Worm (Caenorhabditis elegans): Measurements from ENCODE around the gene drd-1.

DNA sequence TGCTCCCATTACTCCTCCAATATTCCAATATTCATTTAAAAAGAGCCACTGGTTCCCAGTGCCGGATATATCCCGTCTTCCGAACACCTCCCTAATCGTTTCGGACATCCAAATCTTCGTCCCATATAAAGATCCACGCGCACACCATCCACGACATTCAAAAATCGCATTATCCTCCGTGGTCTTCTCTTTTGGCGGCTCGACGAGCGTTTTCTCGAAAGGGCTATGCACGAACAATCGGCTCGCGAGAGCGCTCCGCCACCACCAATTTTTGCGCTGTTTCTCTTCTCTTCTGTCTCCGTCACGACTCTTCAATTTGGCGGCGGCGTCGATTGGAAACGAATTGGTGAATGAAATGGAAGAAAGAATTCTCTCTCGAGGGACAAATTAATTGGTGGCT, 34.6 kb upstream of the drd-1 start:
- TF ChIP-seq nhr-237 (tag; optimal IDR thresholded peaks at IDR 0.05) (no peak), lin-39 (tag; optimal IDR thresholded peaks at IDR 0.05) (peak; percentile 7), egl-27 (tag; optimal IDR thresholded peaks at IDR 0.05) (no peak), nhr-28 (tag; optimal IDR thresholded peaks at IDR 0.05) (no peak), nhr-76 (tag; optimal IDR thresholded peaks at IDR 0.05) (no peak), elt-2 (tag; optimal IDR thresholded peaks at IDR 0.05) (no peak), aly-2 (tag; optimal IDR thresholded peaks at IDR 0.05) (no peak), nfya-1 (tag; optimal IDR thresholded peaks at IDR 0.05; ENCODE audit: insufficient read depth) (peak; percentile 30), jun-1 (tag; optimal IDR thresholded peaks at IDR 0.05) (no peak), tbx-2 (tag; optimal IDR thresholded peaks at IDR 0.05) (no peak), pha-4 (tag; optimal IDR thresholded peaks at IDR 0.05) (no peak), ztf-11 (tag; optimal IDR thresholded peaks at IDR 0.05) (no peak)
